Fruit fly (Drosophila melanogaster): ENCODE results near the gene pll.
A peak's percentile ranks its signal among the peaks of the same experiment; 100 is the strongest.

Gene pll

dm6 chr3R:27292159-27292880 lies 39.3 kb upstream of the pll start, which contains the start of gene CG3348 (continued):
- peak; percentile 11 for TF ChIP-seq Sox14 (GFP tag; optimal IDR thresholded peaks at IDR 0.05)
- no peak for TF ChIP-seq CG34406 (GFP tag; optimal IDR thresholded peaks at IDR 0.05)
- no peak for TF ChIP-seq CG15336 (GFP tag; IDR thresholded peaks at IDR 0.05)
- TF ChIP-seq CG8119 (GFP tag; IDR thresholded peaks at IDR 0.05) = no peak
- TF ChIP-seq salr (GFP tag; optimal IDR thresholded peaks at IDR 0.05) = no peak
- peak; percentile 29 for TF ChIP-seq acj6 (GFP tag; optimal IDR thresholded peaks at IDR 0.05)
- peak; percentile 10 for TF ChIP-seq CG10669 (GFP tag; optimal IDR thresholded peaks at IDR 0.05)
- no peak for TF ChIP-seq CG7368 (GFP tag; optimal IDR thresholded peaks at IDR 0.05)
- no peak for TF ChIP-seq ss (GFP tag; optimal IDR thresholded peaks at IDR 0.05)
- TF ChIP-seq pdm3 (GFP tag; optimal IDR thresholded peaks at IDR 0.05) = peak; percentile 1
- peak; percentile 35 for TF ChIP-seq cyc (GFP tag; optimal IDR thresholded peaks at IDR 0.05)
- peak; percentile 58 for TF ChIP-seq Hr39 (GFP tag; optimal IDR thresholded peaks at IDR 0.05)
- no peak for TF ChIP-seq CG16779 (tag; optimal IDR thresholded peaks at IDR 0.05)
- no peak for TF ChIP-seq CG8319 (GFP tag; optimal IDR thresholded peaks at IDR 0.05)
- TF ChIP-seq CG1621 (tag; optimal IDR thresholded peaks at IDR 0.05) = no peak
- TF ChIP-seq lz (GFP tag; optimal IDR thresholded peaks at IDR 0.05) = peak; percentile 34
- TF ChIP-seq OdsH (GFP tag; optimal IDR thresholded peaks at IDR 0.05) = peak; percentile 1
- no peak for TF ChIP-seq CG6163 (GFP tag; IDR thresholded peaks at IDR 0.05)
- peak; percentile 56 for TF ChIP-seq esn (GFP tag; optimal IDR thresholded peaks at IDR 0.05)
- no peak for TF ChIP-seq CG6808 (GFP tag; optimal IDR thresholded peaks at IDR 0.05)
- TF ChIP-seq Lpt (GFP tag; optimal IDR thresholded peaks at IDR 0.05) = no peak
- no peak for TF ChIP-seq dsx (GFP tag; optimal IDR thresholded peaks at IDR 0.05; ENCODE audit: poor library complexity, severe bottlenecking)
- no peak for TF ChIP-seq Ets96B (tag; optimal IDR thresholded peaks at IDR 0.05)
- peak; percentile 6 for TF ChIP-seq Hr4 (GFP tag; optimal IDR thresholded peaks at IDR 0.05)
- TF ChIP-seq CG11902 (GFP tag; optimal IDR thresholded peaks at IDR 0.05) = no peak
- peak; percentile 2 for TF ChIP-seq CG10631 (GFP tag; optimal IDR thresholded peaks at IDR 0.05)
- peak; percentile 30 for TF ChIP-seq Smox (GFP tag; optimal IDR thresholded peaks at IDR 0.05)
- TF ChIP-seq Sox15 (GFP tag; optimal IDR thresholded peaks at IDR 0.05) = no peak
- no peak for TF ChIP-seq CG9139 (GFP tag; optimal IDR thresholded peaks at IDR 0.05)
- no peak for TF ChIP-seq CG11762 (GFP tag; optimal IDR thresholded peaks at IDR 0.05; ENCODE audit: insufficient read depth)
- TF ChIP-seq net (GFP tag; optimal IDR thresholded peaks at IDR 0.05) = no peak
- TF ChIP-seq CG11294 (GFP tag; IDR thresholded peaks at IDR 0.05) = no peak
- no peak for TF ChIP-seq CG6276 (GFP tag; optimal IDR thresholded peaks at IDR 0.05)

DNA sequence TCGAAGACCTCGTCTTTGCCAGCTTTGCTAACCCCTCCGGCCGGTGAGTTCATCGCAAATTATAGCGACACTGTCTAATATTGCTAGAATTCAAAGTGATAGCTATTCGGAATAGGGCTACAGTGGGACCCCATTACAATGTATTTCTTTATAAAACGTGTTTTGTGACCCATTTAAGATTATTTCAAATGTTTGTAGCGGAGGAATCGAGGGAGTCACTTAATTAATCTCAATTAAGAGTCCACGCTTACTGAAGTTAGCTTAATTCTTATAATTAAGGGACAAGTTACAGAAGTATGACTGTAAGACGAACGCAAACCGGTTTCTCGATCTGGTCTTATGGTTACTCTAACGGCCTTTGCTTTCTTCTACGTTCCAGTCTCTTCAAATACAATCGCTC lies 36.7 kb upstream of the pll start:
- TF ChIP-seq pdm3 (GFP tag; optimal IDR thresholded peaks at IDR 0.05) (peak; percentile 26), Sox15 (GFP tag; optimal IDR thresholded peaks at IDR 0.05) (no peak), CG6854 (GFP tag; optimal IDR thresholded peaks at IDR 0.05) (no peak), Hr39 (GFP tag; optimal IDR thresholded peaks at IDR 0.05) (peak; percentile 11), acj6 (GFP tag; optimal IDR thresholded peaks at IDR 0.05) (peak; percentile 4), topi (GFP tag; optimal IDR thresholded peaks at IDR 0.05) (no peak), eg (GFP tag; IDR thresholded peaks at IDR 0.05) (peak; percentile 74), fkh (GFP tag; optimal IDR thresholded peaks at IDR 0.05) (no peak), svp (GFP tag) (peak; percentile 31), CG8319 (GFP tag; optimal IDR thresholded peaks at IDR 0.05) (no peak), Eip75B (GFP tag; optimal IDR thresholded peaks at IDR 0.05) (no peak), CG6163 (GFP tag; IDR thresholded peaks at IDR 0.05) (peak; percentile 68; the same call in 2 of the 3 replicates), CG15336 (GFP tag; IDR thresholded peaks at IDR 0.05) (peak; percentile 63; the same call in 1 of the 2 replicates), CG3919 (GFP tag; optimal IDR thresholded peaks at IDR 0.05) (peak; percentile 44), Met (GFP tag; optimal IDR thresholded peaks at IDR 0.05) (peak; percentile 41), Hr4 (GFP tag; optimal IDR thresholded peaks at IDR 0.05) (peak; percentile 36), fd85E (GFP tag; optimal IDR thresholded peaks at IDR 0.05) (no peak), CG10669 (GFP tag; optimal IDR thresholded peaks at IDR 0.05) (no peak), Smox (GFP tag; optimal IDR thresholded peaks at IDR 0.05) (no peak), CG16779 (tag; optimal IDR thresholded peaks at IDR 0.05) (peak; percentile 12), spab (GFP tag; optimal IDR thresholded peaks at IDR 0.05) (no peak), Eip78C (GFP tag) (peak; percentile 70), CG8632 (GFP tag; optimal IDR thresholded peaks at IDR 0.05) (no peak), dac (GFP tag; optimal IDR thresholded peaks at IDR 0.05) (no peak), CG32006 (GFP tag; optimal IDR thresholded peaks at IDR 0.05) (peak; percentile 71), fd59A (GFP tag; optimal IDR thresholded peaks at IDR 0.05) (no peak), Lpt (GFP tag; optimal IDR thresholded peaks at IDR 0.05) (no peak), cyc (GFP tag; optimal IDR thresholded peaks at IDR 0.05) (peak; percentile 10), esn (GFP tag; optimal IDR thresholded peaks at IDR 0.05) (peak; percentile 31), CG9139 (GFP tag; optimal IDR thresholded peaks at IDR 0.05) (no peak)

All from whole organism, prepupa.